Worm (Caenorhabditis elegans) whole organism, L3 larva: Measurements from ENCODE around the gene H23N18.6.

Source experiments
- ZK546.5 ChIP-seq: sonication (generic microtip); optimal IDR thresholded peaks from 2 replicates; lab custom pipeline; 2017; ENCODE audit warnings: missing biosample characterization, missing genetic modification characterization
- aly-2 ChIP-seq: fragments of 150-350 bp; optimal IDR thresholded peaks from 2 replicates; lab custom pipeline; 2014; ENCODE audit warnings: missing biosample characterization, missing genetic modification characterization
- ceh-16 ChIP-seq: sonication (generic microtip); optimal IDR thresholded peaks from 2 replicates; lab custom pipeline; 2017; ENCODE audit warnings: missing biosample characterization, missing genetic modification characterization
- ceh-82 ChIP-seq: fragments of 150-350 bp; optimal IDR thresholded peaks from 2 replicates; lab custom pipeline; 2014; ENCODE audit warnings: missing biosample characterization, missing genetic modification characterization
- ceh-9 ChIP-seq: sonication (generic microtip); optimal IDR thresholded peaks from 2 replicates; lab custom pipeline; 2018; ENCODE audit warnings: missing biosample characterization, missing genetic modification characterization
- daf-12 ChIP-seq: fragments of 150-350 bp; optimal IDR thresholded peaks from 2 replicates; lab custom pipeline; 2014; ENCODE audit warnings: missing biosample characterization, missing genetic modification reagents, missing genetic modification characterization
- egl-27 ChIP-seq: sonication (generic microtip); optimal IDR thresholded peaks from 4 replicates; lab custom pipeline; 2017; ENCODE audit warnings: missing biosample characterization, missing genetic modification reagents, missing genetic modification characterization
- egl-5 ChIP-seq: fragments of 150-350 bp; optimal IDR thresholded peaks from 2 replicates; lab custom pipeline; 2017; ENCODE audit warnings: missing biosample characterization, missing genetic modification reagents, missing genetic modification characterization, inconsistent platforms
- elt-2 ChIP-seq: sonication (generic microtip); optimal IDR thresholded peaks from 2 replicates; lab custom pipeline; 2016; ENCODE audit warnings: missing genetic modification reagents, mild to moderate bottlenecking, missing genetic modification characterization, missing compliant biosample characterization
- elt-3 ChIP-seq, 3 experiments: fragments of 150-350 bp in 1 of 3; sonication (generic microtip) in 2 of 3; optimal IDR thresholded peaks; 2 replicates in 2 of 3; 4 replicates in 1 of 3; lab custom pipeline; 2014 to 2017; ENCODE audit warnings: missing biosample characterization in 3 of 3, missing genetic modification characterization in 3 of 3
- eor-1 ChIP-seq, 2 experiments: fragments of 150-350 bp; optimal IDR thresholded peaks; 2 replicates each; lab custom pipeline; 2014 to 2018; ENCODE audit warnings: missing biosample characterization in 2 of 2, missing genetic modification characterization in 2 of 2
- fkh-10 ChIP-seq: sonication (generic microtip); optimal IDR thresholded peaks from 2 replicates; lab custom pipeline; 2017; ENCODE audit warnings: missing biosample characterization, missing genetic modification reagents, missing genetic modification characterization
- fkh-2 ChIP-seq: fragments of 150-350 bp; optimal IDR thresholded peaks from 2 replicates; lab custom pipeline; 2014; ENCODE audit warnings: missing biosample characterization, missing genetic modification reagents, missing genetic modification characterization
- fos-1 ChIP-seq: fragments of 150-350 bp; optimal IDR thresholded peaks from 2 replicates; lab custom pipeline; 2014; ENCODE audit warnings: missing biosample characterization, missing genetic modification characterization
- hmg-11 ChIP-seq: sonication (generic microtip); optimal IDR thresholded peaks from 2 replicates; lab custom pipeline; 2016; ENCODE audit warnings: missing genetic modification characterization, missing compliant biosample characterization
- lin-39 ChIP-seq: fragments of 150-350 bp; optimal IDR thresholded peaks from 2 replicates; lab custom pipeline; 2018; ENCODE audit warnings: missing biosample characterization, missing genetic modification reagents, missing genetic modification characterization
- lsy-12 ChIP-seq: sonication (generic microtip); optimal IDR thresholded peaks from 2 replicates; lab custom pipeline; 2016; ENCODE audit warnings: mild to moderate bottlenecking, missing genetic modification characterization, missing compliant biosample characterization
- mdl-1 ChIP-seq: fragments of 150-350 bp; optimal IDR thresholded peaks from 2 replicates; lab custom pipeline; 2014; ENCODE audit warnings: missing biosample characterization, missing genetic modification characterization
- mml-1 ChIP-seq: fragments of 150-350 bp; sonication (generic microtip); optimal IDR thresholded peaks from 3 replicates; lab custom pipeline; 2014; ENCODE audit warnings: missing biosample characterization, missing genetic modification characterization
- nfya-1 ChIP-seq: sonication (generic microtip); optimal IDR thresholded peaks from 2 replicates; lab custom pipeline; 2017; ENCODE audit warnings: missing genetic modification characterization, mild to moderate bottlenecking, missing compliant biosample characterization, antibody characterized with exemption, moderate library complexity; ENCODE audit not compliant: insufficient read depth
- nhr-11 ChIP-seq: fragments of 150-350 bp; optimal IDR thresholded peaks from 2 replicates; lab custom pipeline; 2014; ENCODE audit warnings: missing biosample characterization, missing genetic modification characterization
- nhr-12 ChIP-seq: fragments of 150-350 bp; optimal IDR thresholded peaks from 2 replicates; lab custom pipeline; 2014; ENCODE audit warnings: missing biosample characterization, missing genetic modification characterization
- nhr-23 ChIP-seq: fragments of 150-350 bp; optimal IDR thresholded peaks from 2 replicates; lab custom pipeline; 2014; ENCODE audit warnings: missing biosample characterization, missing genetic modification reagents, missing genetic modification characterization
- nhr-237 ChIP-seq: fragments of 150-350 bp; optimal IDR thresholded peaks from 2 replicates; lab custom pipeline; 2014; ENCODE audit warnings: missing biosample characterization, missing genetic modification characterization
- nhr-25 ChIP-seq: sonication (generic microtip); optimal IDR thresholded peaks from 2 replicates; lab custom pipeline; 2017; ENCODE audit warnings: missing biosample characterization, missing genetic modification characterization
- nhr-43 ChIP-seq: sonication (generic microtip); optimal IDR thresholded peaks from 2 replicates; lab custom pipeline; 2016; ENCODE audit warnings: mild to moderate bottlenecking, missing genetic modification characterization, missing compliant biosample characterization; ENCODE audit not compliant: poor library complexity, severe bottlenecking
- nhr-76 ChIP-seq: fragments of 150-350 bp; sonication (generic microtip); optimal IDR thresholded peaks from 5 replicates; lab custom pipeline; 2014; ENCODE audit warnings: missing biosample characterization, missing genetic modification characterization
- nhr-77 ChIP-seq: fragments of 150-350 bp; optimal IDR thresholded peaks from 2 replicates; lab custom pipeline; 2014; ENCODE audit warnings: missing biosample characterization, missing genetic modification characterization
- pha-4 ChIP-seq: fragments of 150-350 bp; optimal IDR thresholded peaks from 2 replicates; lab custom pipeline; 2014; ENCODE audit warnings: missing biosample characterization, missing genetic modification reagents, missing genetic modification characterization
- pqm-1 ChIP-seq: fragments of 150-350 bp; optimal IDR thresholded peaks from 2 replicates; lab custom pipeline; 2017; ENCODE audit warnings: missing biosample characterization, missing genetic modification characterization, inconsistent platforms
- sea-2 ChIP-seq: fragments of 150-350 bp; sonication (generic microtip); optimal IDR thresholded peaks from 4 replicates; lab custom pipeline; 2014; ENCODE audit warnings: missing biosample characterization, missing genetic modification reagents, missing genetic modification characterization
- skn-1 ChIP-seq: fragments of 150-350 bp; optimal IDR thresholded peaks from 2 replicates; lab custom pipeline; 2014; ENCODE audit warnings: missing biosample characterization, missing genetic modification characterization
- snpc-4 ChIP-seq: fragments of 150-350 bp; optimal IDR thresholded peaks from 2 replicates; lab custom pipeline; 2014; ENCODE audit warnings: missing biosample characterization, missing genetic modification characterization
- tbx-2 ChIP-seq: sonication (generic microtip); optimal IDR thresholded peaks from 2 replicates; lab custom pipeline; 2016; ENCODE audit warnings: mild to moderate bottlenecking, missing genetic modification characterization, missing compliant biosample characterization
- unc-62 ChIP-seq: fragments of 150-350 bp; sonication (generic microtip); optimal IDR thresholded peaks from 4 replicates; lab custom pipeline; 2014; ENCODE audit warnings: missing biosample characterization, missing genetic modification reagents, missing genetic modification characterization
- zag-1 ChIP-seq: fragments of 150-350 bp; optimal IDR thresholded peaks from 2 replicates; lab custom pipeline; 2014; ENCODE audit warnings: missing biosample characterization, missing genetic modification characterization
- ztf-11 ChIP-seq: fragments of 150-350 bp; optimal IDR thresholded peaks from 2 replicates; lab custom pipeline; 2014; ENCODE audit warnings: missing biosample characterization, missing genetic modification characterization

Gene H23N18.6

ce11 chrV:4960686-4961085 lies 45.8 kb upstream of the H23N18.6 start:
- TF ChIP-seq ceh-82 (tag; lab: Kevin White, UChicago) (no peak), egl-27 (tag; lab: Kevin White, UChicago) (no peak), nhr-77 (no peak), daf-12 (tag; lab: Kevin White, UChicago) (no peak), ceh-9 (tag; lab: Kevin White, UChicago) (no peak), lsy-12 (tag; lab: Kevin White, UChicago) (no peak), nhr-25 (tag; lab: Kevin White, UChicago) (no peak), nhr-76 (tag; lab: Kevin White, UChicago) (no peak), aly-2 (tag; lab: Kevin White, UChicago) (no peak), sea-2 (no peak), nhr-237 (tag; lab: Kevin White, UChicago) (no peak), fkh-2 (tag; lab: Kevin White, UChicago) (no peak), ceh-16 (no peak)

DNA sequence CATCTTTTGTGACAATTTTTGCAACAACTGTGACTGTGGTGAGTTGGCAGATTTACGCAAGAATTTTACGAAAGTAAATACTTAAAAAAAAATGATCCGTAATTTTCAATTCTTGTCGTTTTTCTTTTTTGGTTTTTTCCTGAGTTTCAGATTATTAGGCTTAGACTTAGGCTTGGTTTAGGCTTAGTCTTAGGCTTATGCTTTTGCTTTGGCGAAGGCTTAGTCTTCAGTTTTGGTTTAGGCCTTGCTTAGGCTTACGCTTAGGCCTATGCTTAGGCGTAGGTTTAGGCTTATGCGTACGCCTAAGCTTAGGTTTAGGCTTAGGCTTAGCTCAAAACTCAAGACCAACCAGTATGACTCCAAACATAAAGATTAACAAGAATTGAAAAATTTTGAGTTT lies 42.7 kb upstream of the H23N18.6 start:
- TF ChIP-seq fos-1, result no peak
- no peak for TF ChIP-seq nhr-11 (tag; lab: Kevin White, UChicago)
- TF ChIP-seq nhr-25 (tag; lab: Kevin White, UChicago), result no peak
- no peak for TF ChIP-seq ztf-11 (tag; lab: Kevin White, UChicago)
- no peak for TF ChIP-seq mml-1 (tag; lab: Kevin White, UChicago)
- TF ChIP-seq ZK546.5, result no peak
- no peak for TF ChIP-seq skn-1
- TF ChIP-seq ceh-82 (tag; lab: Kevin White, UChicago), result no peak
- no peak for TF ChIP-seq egl-27 (tag; lab: Kevin White, UChicago)
- no peak for TF ChIP-seq nhr-43 (tag; lab: Kevin White, UChicago)
- no peak for TF ChIP-seq fkh-10
- no peak for TF ChIP-seq unc-62
- no peak for TF ChIP-seq mdl-1 (tag; lab: Kevin White, UChicago)

ce11 chrV:4956529-4956928 lies 41.6 kb upstream of the H23N18.6 start, which contains the start of gene str-208:
Gene str-208 (plus strand): TSS chrV:4956829.
- TF ChIP-seq pha-4 (tag; lab: Kevin White, UChicago) (no peak), ceh-9 (tag; lab: Kevin White, UChicago) (no peak), pqm-1 (tag; lab: Kevin White, UChicago) (no peak), mml-1 (tag; lab: Kevin White, UChicago) (no peak), mdl-1 (tag; lab: Kevin White, UChicago) (no peak), nhr-25 (tag; lab: Kevin White, UChicago) (no peak), elt-3 (tag; optimal IDR thresholded peaks at IDR 0.05; lab: Kevin White, UChicago) (no peak), zag-1 (tag; lab: Kevin White, UChicago) (no peak), elt-2 (tag; lab: Kevin White, UChicago) (no peak), nhr-23 (no peak), aly-2 (tag; lab: Kevin White, UChicago) (no peak), egl-5 (tag; lab: Kevin White, UChicago) (no peak), fos-1 (no peak), nhr-43 (tag; lab: Kevin White, UChicago) (no peak), ceh-82 (tag; lab: Kevin White, UChicago) (no peak)

ce11 chrV:4951434-4951833 lies 36.6 kb upstream of the H23N18.6 start, which contains the start of gene str-207:
Gene str-207 (plus strand): TSS chrV:4951734.
- no peak for TF ChIP-seq unc-62
- no peak for TF ChIP-seq fos-1
- TF ChIP-seq hmg-11 (tag; lab: Kevin White, UChicago), result no peak
- no peak for TF ChIP-seq eor-1 (tag; optimal IDR thresholded peaks at IDR 0.05; lab: Kevin White, UChicago)
- TF ChIP-seq, all 47 proteins: peak for 0

DNA sequence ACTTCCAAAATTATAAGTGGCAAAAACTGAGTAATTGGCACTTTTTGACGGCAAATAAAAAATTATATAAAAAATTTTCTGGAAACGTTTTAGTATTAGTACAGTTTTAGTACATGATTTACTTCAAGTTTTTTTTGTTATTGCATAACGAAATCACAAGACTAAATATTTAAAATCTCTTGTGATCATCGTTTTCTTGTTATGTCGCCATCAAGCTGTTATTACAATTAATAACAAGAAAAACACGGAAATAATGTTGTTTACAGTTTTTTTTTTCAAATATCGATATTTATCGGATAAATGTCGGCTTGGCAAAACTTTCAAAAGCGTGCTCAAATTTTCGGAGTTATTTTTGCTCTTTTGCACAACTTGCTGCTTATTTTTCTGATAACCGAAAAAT lies 33.8 kb upstream of the H23N18.6 start, which contains the start of gene str-209:
Gene str-209 (plus strand): TSS at position 301 of the 400 bp plus-strand sequence.
- TF ChIP-seq ceh-16, result no peak
- TF ChIP-seq nhr-77, result no peak
- TF ChIP-seq unc-62, result no peak
- TF ChIP-seq skn-1, result no peak
- TF ChIP-seq tbx-2, result no peak
- no peak for TF ChIP-seq nhr-12
- no peak for TF ChIP-seq lin-39 (tag; lab: Kevin White, UChicago)
- no peak for TF ChIP-seq mdl-1 (tag; lab: Kevin White, UChicago)
- no peak for TF ChIP-seq pqm-1 (tag; lab: Kevin White, UChicago)
- TF ChIP-seq fkh-2 (tag; lab: Kevin White, UChicago), result no peak
- no peak for TF ChIP-seq ZK546.5
- TF ChIP-seq nfya-1 (tag; lab: Kevin White, UChicago), result no peak
- TF ChIP-seq nhr-76 (tag; lab: Kevin White, UChicago), result no peak
- no peak for TF ChIP-seq snpc-4
- TF ChIP-seq nhr-11 (tag; lab: Kevin White, UChicago), result no peak
- TF ChIP-seq nhr-237 (tag; lab: Kevin White, UChicago), result no peak
- TF ChIP-seq, all 47 proteins: peak for 0
